Fruit fly (Drosophila melanogaster): ENCODE results near the gene CG14301.

Gene CG14301

DNA sequence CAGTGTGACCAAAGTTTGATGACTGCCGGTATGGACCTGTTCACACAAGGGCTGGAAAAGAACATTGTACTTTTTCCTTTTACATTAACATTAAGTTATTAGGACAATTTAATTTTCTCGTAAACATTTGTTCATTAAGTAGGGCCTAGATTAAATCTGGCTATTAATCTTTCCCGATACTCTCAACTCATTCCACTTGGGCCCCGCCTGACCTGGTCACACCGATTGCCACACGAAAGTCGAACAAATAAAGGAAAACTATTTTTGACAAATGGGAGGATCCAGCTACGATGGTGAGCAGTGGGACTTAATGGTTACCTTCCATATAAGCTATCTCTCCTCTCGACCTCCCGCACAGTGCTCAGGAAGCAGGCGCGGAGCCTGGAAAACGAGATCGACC is 22.3 kb upstream of the CG14301 start, which contains the start of the genes Cpsf73 and Gos28 (continued):
- TF ChIP-seq sna (GFP tag; IDR thresholded peaks at IDR 0.05; ENCODE audit: partially characterized antibody) (no peak), HLH4C (GFP tag; IDR thresholded peaks at IDR 0.05; ENCODE audit: partially characterized antibody) (no peak), CrebB (tag; optimal IDR thresholded peaks at IDR 0.05) (no peak), E2f1 (GFP tag; IDR thresholded peaks at IDR 0.05) (no peak), Elba2 (GFP tag; optimal IDR thresholded peaks at IDR 0.05) (peak; percentile 78), HmgD (GFP tag; optimal IDR thresholded peaks at IDR 0.05) (no peak), Ssrp (tag; optimal IDR thresholded peaks at IDR 0.05) (no peak), CG7556 (GFP tag; optimal IDR thresholded peaks at IDR 0.05) (no peak), Fer2 (tag; optimal IDR thresholded peaks at IDR 0.05) (no peak), CG31441 (GFP tag; IDR thresholded peaks at IDR 0.05) (no peak), CG11723 (GFP tag; optimal IDR thresholded peaks at IDR 0.05) (no peak), maf-S (GFP tag; optimal IDR thresholded peaks at IDR 0.05) (no peak), CG10431 (GFP tag; optimal IDR thresholded peaks at IDR 0.05) (no peak), az2 (GFP tag; optimal IDR thresholded peaks at IDR 0.05) (no peak), chn (GFP tag; optimal IDR thresholded peaks at IDR 0.05) (no peak), CG11085 (GFP tag; IDR thresholded peaks at IDR 0.05) (no peak), wdn (GFP tag; IDR thresholded peaks at IDR 0.05) (no peak), Rx (GFP tag; IDR thresholded peaks at IDR 0.05) (no peak), twi (tag; optimal IDR thresholded peaks at IDR 0.05) (peak; percentile 3), CG6683 (GFP tag; optimal IDR thresholded peaks at IDR 0.05) (no peak), exex (tag; optimal IDR thresholded peaks at IDR 0.05) (no peak), CG12219 (GFP tag; optimal IDR thresholded peaks at IDR 0.05) (no peak), org-1 (GFP tag; optimal IDR thresholded peaks at IDR 0.05) (no peak), Dfd (GFP tag; optimal IDR thresholded peaks at IDR 0.05) (no peak), Sry-β (GFP tag; optimal IDR thresholded peaks at IDR 0.05) (no peak), CG17186 (GFP tag; optimal IDR thresholded peaks at IDR 0.05) (peak; percentile 43), Bteb2 (GFP tag; optimal IDR thresholded peaks at IDR 0.05) (no peak), CG15696 (tag; optimal IDR thresholded peaks at IDR 0.05) (no peak), CG8290 (GFP tag; optimal IDR thresholded peaks at IDR 0.05) (no peak), CG8290 (tag; optimal IDR thresholded peaks at IDR 0.05) (no peak), Mad (GFP tag; optimal IDR thresholded peaks at IDR 0.05) (no peak), lbe (GFP tag; optimal IDR thresholded peaks at IDR 0.05) (no peak), ro (GFP tag; IDR thresholded peaks at IDR 0.05) (no peak), NFAT (GFP tag; IDR thresholded peaks at IDR 0.05) (no peak), unc-4 (GFP tag; IDR thresholded peaks at IDR 0.05; ENCODE audit: partially characterized antibody) (0 out of 2 replicates have a peak, but pooled peaks have one; percentile 34), CG6175 (GFP tag; IDR thresholded peaks at IDR 0.05) (no peak), CG10321 (GFP tag; IDR thresholded peaks at IDR 0.05) (no peak), luna (GFP tag; optimal IDR thresholded peaks at IDR 0.05) (no peak), kah (GFP tag; optimal IDR thresholded peaks at IDR 0.05) (peak; percentile 21), Atf3 (GFP tag; optimal IDR thresholded peaks at IDR 0.05) (no peak), ci (GFP tag; IDR thresholded peaks at IDR 0.05) (no peak), sens (GFP tag) (peak; percentile 82), fru (optimal IDR thresholded peaks at IDR 0.05) (no peak), zf30C (GFP tag; optimal IDR thresholded peaks at IDR 0.05) (no peak), gt (GFP tag; IDR thresholded peaks at IDR 0.05) (no peak), Hr39 (optimal IDR thresholded peaks at IDR 0.05) (no peak), tna (GFP tag; IDR thresholded peaks at IDR 0.05; ENCODE audit: partially characterized antibody) (no peak), Drgx (GFP tag; IDR thresholded peaks at IDR 0.05) (no peak), Xrp1 (GFP tag; IDR thresholded peaks at IDR 0.05) (peak; percentile 10; the same call in 1 of the 2 replicates), HHEX (GFP tag; optimal IDR thresholded peaks at IDR 0.05) (no peak), Asciz (GFP tag; optimal IDR thresholded peaks at IDR 0.05) (no peak), NC2β (GFP tag; optimal IDR thresholded peaks at IDR 0.05) (peak; percentile 44), fd3F (GFP tag; optimal IDR thresholded peaks at IDR 0.05) (no peak), CG2129 (GFP tag; IDR thresholded peaks at IDR 0.05; ENCODE audit: partially characterized antibody) (no peak)
